Worm (Caenorhabditis elegans): ENCODE results near the gene ZK353.10.

The ZK353.10 gene

DNA sequence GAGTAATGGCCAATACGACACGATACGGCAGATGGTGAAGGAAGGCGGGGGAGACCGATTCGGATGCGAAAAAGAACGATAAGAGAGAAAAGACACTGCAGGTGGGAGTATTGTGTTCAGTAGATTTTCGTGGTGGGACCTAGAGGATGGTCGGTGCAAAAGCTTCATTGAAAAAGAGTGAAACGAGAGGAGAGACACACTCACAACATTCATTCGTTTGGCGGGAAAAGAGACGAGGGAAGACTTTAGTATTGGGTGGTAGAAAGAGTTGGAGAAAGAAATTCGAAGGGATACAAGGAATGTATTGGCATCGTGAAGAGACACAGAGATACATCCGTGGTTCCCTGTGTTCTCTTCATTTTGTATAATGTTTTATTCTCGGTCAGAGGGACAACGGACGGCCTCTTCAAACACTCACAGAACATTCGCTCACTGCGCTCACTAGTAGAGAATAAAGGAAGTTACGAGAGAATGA is 37.8 kb downstream of the ZK353.10 start:
- TF ChIP-seq zfh-2 (GFP tag; conservative IDR thresholded peaks at IDR 0.05), result peak; percentile 43; the same call in 1 of the 2 replicates
- TF ChIP-seq lin-35 (GFP tag; optimal IDR thresholded peaks at IDR 0.05), result peak in 1 of 3 experiments; percentile 50
- peak; percentile 57 for TF ChIP-seq lin-40 (tag; optimal IDR thresholded peaks at IDR 0.05)
- TF ChIP-seq ZK185.1 (tag; optimal IDR thresholded peaks at IDR 0.05; ENCODE audit: poor library complexity, severe bottlenecking), result peak; percentile 53
- TF ChIP-seq T26A5.8 (tag; optimal IDR thresholded peaks at IDR 0.05), result no peak
- no peak for TF ChIP-seq nhr-120 (GFP tag; IDR thresholded peaks at IDR 0.05)
- TF ChIP-seq lag-1 (GFP tag; IDR thresholded peaks at IDR 0.05), result no peak
- TF ChIP-seq mes-4 (tag; optimal IDR thresholded peaks at IDR 0.05), result no peak
- TF ChIP-seq gei-17 (GFP tag; optimal IDR thresholded peaks at IDR 0.05), result peak; percentile 8
- peak; percentile 39 for TF ChIP-seq somi-1 (GFP tag; optimal IDR thresholded peaks at IDR 0.05)
- TF ChIP-seq let-607 (tag; optimal IDR thresholded peaks at IDR 0.05), result peak in 1 of 2 experiments; percentile 44
- peak; percentile 62; the same call in 1 of the 2 replicates for TF ChIP-seq B0336.3 (GFP tag; IDR thresholded peaks at IDR 0.05)
- no peak for TF ChIP-seq dpff-1 (tag; optimal IDR thresholded peaks at IDR 0.05)
- TF ChIP-seq chd-7 (tag; optimal IDR thresholded peaks at IDR 0.05), result peak; percentile 24
- TF ChIP-seq ceh-27 (GFP tag; optimal IDR thresholded peaks at IDR 0.05), result peak; percentile 65
- TF ChIP-seq tlf-1 (GFP tag; optimal IDR thresholded peaks at IDR 0.05), result peak; percentile 2
- no peak for TF ChIP-seq mel-28 (tag; optimal IDR thresholded peaks at IDR 0.05; ENCODE audit: borderline replicate concordance)
- no peak for TF ChIP-seq efl-1 (GFP tag; optimal IDR thresholded peaks at IDR 0.05)
- peak; percentile 78 for TF ChIP-seq nhr-80 (tag; optimal IDR thresholded peaks at IDR 0.05)
- no peak for TF ChIP-seq ceh-58 (GFP tag; IDR thresholded peaks at IDR 0.05)
- TF ChIP-seq attf-3 (GFP tag; conservative IDR thresholded peaks at IDR 0.05), result 0 out of 2 replicates have a peak, but pooled peaks have one; percentile 21
- peak; percentile 44 for TF ChIP-seq ztf-26 (tag; optimal IDR thresholded peaks at IDR 0.05)
- TF ChIP-seq ekl-4 (GFP tag; IDR thresholded peaks at IDR 0.05), result peak; percentile 65; the same call in 1 of the 2 replicates
- no peak for TF ChIP-seq rec-8 (tag; optimal IDR thresholded peaks at IDR 0.05)
- TF ChIP-seq atf-7 (tag; optimal IDR thresholded peaks at IDR 0.05), result no peak
- no peak for TF ChIP-seq snpc-4 (GFP tag; optimal IDR thresholded peaks at IDR 0.05)
- TF ChIP-seq snpc-4 (tag; optimal IDR thresholded peaks at IDR 0.05), result peak in 3 of 4 experiments; percentile 5 to 46 (median 39)
- peak; percentile 54 for TF ChIP-seq madf-10 (tag; optimal IDR thresholded peaks at IDR 0.05)
- TF ChIP-seq ceh-91 (GFP tag; IDR thresholded peaks at IDR 0.05), result no peak
- TF ChIP-seq rpc-1 (optimal IDR thresholded peaks at IDR 0.05), result no peak
- TF ChIP-seq rpc-1 (tag; optimal IDR thresholded peaks at IDR 0.05), result no peak
- no peak for TF ChIP-seq cebp-1 (GFP tag; IDR thresholded peaks at IDR 0.05)
- peak; percentile 77 for TF ChIP-seq cebp-1 (tag; optimal IDR thresholded peaks at IDR 0.05)
- TF ChIP-seq repo-1 (tag; optimal IDR thresholded peaks at IDR 0.05), result peak; percentile 34
- peak; percentile 47; the same call in 1 of the 2 replicates for TF ChIP-seq mcd-1 (GFP tag; IDR thresholded peaks at IDR 0.05)
- TF ChIP-seq lin-54 (GFP tag; optimal IDR thresholded peaks at IDR 0.05), result no peak
- TF ChIP-seq F23B12.7 (tag; optimal IDR thresholded peaks at IDR 0.05; ENCODE audit: insufficient read depth), result no peak
- TF ChIP-seq F22D6.2 (tag; optimal IDR thresholded peaks at IDR 0.05), result no peak
- TF ChIP-seq snpc-1.3 (tag; optimal IDR thresholded peaks at IDR 0.05; ENCODE audit: insufficient read depth), result peak; percentile 12
- no peak for TF ChIP-seq pbrm-1 (GFP tag; IDR thresholded peaks at IDR 0.05)
- TF ChIP-seq attf-6 (GFP tag; IDR thresholded peaks at IDR 0.05), result no peak
- peak; percentile 32 for TF ChIP-seq ama-1 (optimal IDR thresholded peaks at IDR 0.05)
- no peak for TF ChIP-seq ama-1 (GFP tag; optimal IDR thresholded peaks at IDR 0.05)
- peak; percentile 80; the same call in 1 of the 2 replicates for TF ChIP-seq hmg-1.2 (GFP tag; IDR thresholded peaks at IDR 0.05)
- TF ChIP-seq unc-130 (GFP tag; optimal IDR thresholded peaks at IDR 0.05), result no peak
- TF ChIP-seq fkh-3 (tag; optimal IDR thresholded peaks at IDR 0.05), result no peak
- peak; percentile 79 for TF ChIP-seq attf-5 (GFP tag; optimal IDR thresholded peaks at IDR 0.05)
- peak; percentile 22; the same call in 1 of the 2 replicates for TF ChIP-seq F33H1.4 (GFP tag; IDR thresholded peaks at IDR 0.05)
- 0 out of 2 replicates have a peak, but pooled peaks have one; percentile 16 for TF ChIP-seq egrh-3 (GFP tag; IDR thresholded peaks at IDR 0.05)

All from whole organism, young adult.